Worm (Caenorhabditis elegans) whole organism, L2 larva: ENCODE data around the gene ZK1290.11.

ENCODE experiments used
- C34F6.9 ChIP-seq: fragments of 150-350 bp; optimal IDR thresholded peaks from 2 replicates; lab custom pipeline; 2014; ENCODE audit warnings: missing biosample characterization, missing genetic modification characterization
- F13H6.1 ChIP-seq: sonication (generic microtip); optimal IDR thresholded peaks from 2 replicates; lab custom pipeline; 2016; ENCODE audit warnings: missing genetic modification characterization, missing compliant biosample characterization
- R02D3.7 ChIP-seq: fragments of 150-350 bp; optimal IDR thresholded peaks from 2 replicates; lab custom pipeline; 2014; ENCODE audit warnings: missing biosample characterization, missing genetic modification characterization
- Y55F3AM.14 ChIP-seq: fragments of 200-800 bp; sonication (Bioruptor generic); optimal IDR thresholded peaks from 2 replicates; lab custom pipeline; 2018; ENCODE audit warnings: mild to moderate bottlenecking, missing genetic modification characterization, missing compliant biosample characterization
- ZK546.5 ChIP-seq: sonication (generic microtip); optimal IDR thresholded peaks from 2 replicates; lab custom pipeline; 2017; ENCODE audit warnings: missing biosample characterization, missing genetic modification characterization
- alr-1 ChIP-seq: fragments of 150-350 bp; optimal IDR thresholded peaks from 2 replicates; lab custom pipeline; 2014; ENCODE audit warnings: missing biosample characterization, missing genetic modification characterization
- aly-2 ChIP-seq: fragments of 150-350 bp; optimal IDR thresholded peaks from 2 replicates; lab custom pipeline; 2014; ENCODE audit warnings: missing biosample characterization, missing genetic modification characterization
- ama-1 ChIP-seq: fragments of 150-350 bp; optimal IDR thresholded peaks from 2 replicates; lab custom pipeline; 2018; ENCODE audit warnings: inconsistent platforms
- blmp-1 ChIP-seq: sonication (generic microtip); optimal IDR thresholded peaks from 2 replicates; lab custom pipeline; 2017; ENCODE audit warnings: missing genetic modification characterization, mild to moderate bottlenecking, missing compliant biosample characterization, antibody characterized with exemption, moderate library complexity; ENCODE audit not compliant: insufficient read depth
- ceh-16 ChIP-seq: fragments of 150-350 bp; optimal IDR thresholded peaks from 2 replicates; lab custom pipeline; 2014; ENCODE audit warnings: missing biosample characterization, missing genetic modification characterization
- ceh-82 ChIP-seq: fragments of 150-350 bp; optimal IDR thresholded peaks from 2 replicates; lab custom pipeline; 2014; ENCODE audit warnings: missing biosample characterization, missing genetic modification characterization
- crh-2 ChIP-seq: sonication (generic microtip); optimal IDR thresholded peaks from 2 replicates; lab custom pipeline; 2017; ENCODE audit warnings: missing biosample characterization, missing genetic modification characterization
- dmd-4 ChIP-seq: sonication (generic microtip); optimal IDR thresholded peaks from 2 replicates; lab custom pipeline; 2017; ENCODE audit warnings: missing biosample characterization, missing genetic modification characterization
- egl-27 ChIP-seq: sonication (generic microtip); optimal IDR thresholded peaks from 3 replicates; lab custom pipeline; 2017; ENCODE audit warnings: missing biosample characterization, missing genetic modification reagents, missing genetic modification characterization
- elt-1 ChIP-seq: fragments of 150-350 bp; optimal IDR thresholded peaks from 2 replicates; lab custom pipeline; 2014; ENCODE audit warnings: missing biosample characterization, missing genetic modification characterization
- elt-3 ChIP-seq: sonication (generic microtip); optimal IDR thresholded peaks from 2 replicates; lab custom pipeline; 2017; ENCODE audit warnings: missing biosample characterization, missing genetic modification characterization
- fos-1 ChIP-seq: fragments of 150-350 bp; optimal IDR thresholded peaks from 2 replicates; lab custom pipeline; 2014; ENCODE audit warnings: missing biosample characterization, missing genetic modification characterization
- gmeb-1 ChIP-seq: fragments of 150-350 bp; optimal IDR thresholded peaks from 2 replicates; lab custom pipeline; 2014; ENCODE audit warnings: missing biosample characterization, missing genetic modification characterization
- lin-11 ChIP-seq: fragments of 150-350 bp; sonication (generic microtip); optimal IDR thresholded peaks from 2 replicates; lab custom pipeline; 2014; ENCODE audit warnings: missing biosample characterization, missing genetic modification characterization, inconsistent platforms, mixed read lengths
- lin-13 ChIP-seq: fragments of 150-350 bp; optimal IDR thresholded peaks from 2 replicates; lab custom pipeline; 2014; ENCODE audit warnings: missing biosample characterization, missing genetic modification reagents, missing genetic modification characterization
- lin-39 ChIP-seq: fragments of 150-350 bp; optimal IDR thresholded peaks from 2 replicates; lab custom pipeline; 2014; ENCODE audit warnings: missing biosample characterization, missing genetic modification reagents, missing genetic modification characterization
- lsy-2 ChIP-seq, 2 experiments: fragments of 150-350 bp in 1 of 2; sonication (generic microtip) in 1 of 2; optimal IDR thresholded peaks; 2 replicates each; lab custom pipeline; 2014 to 2017; ENCODE audit warnings: missing biosample characterization in 2 of 2, missing genetic modification characterization in 2 of 2
- mab-5 ChIP-seq: fragments of 150-350 bp; optimal IDR thresholded peaks from 2 replicates; lab custom pipeline; 2014; ENCODE audit warnings: missing biosample characterization, missing genetic modification characterization
- mbf-1 ChIP-seq: sonication (generic microtip); optimal IDR thresholded peaks from 2 replicates; lab custom pipeline; 2017; ENCODE audit warnings: missing biosample characterization, missing genetic modification characterization
- mdl-1 ChIP-seq, 2 experiments: fragments of 150-350 bp in 1 of 2; sonication (generic microtip) in 1 of 2; optimal IDR thresholded peaks; 2 replicates each; lab custom pipeline; 2017; ENCODE audit warnings: missing biosample characterization in 2 of 2, missing genetic modification characterization in 2 of 2
- nhr-10 ChIP-seq: sonication (generic microtip); optimal IDR thresholded peaks from 2 replicates; lab custom pipeline; 2017; ENCODE audit warnings: missing biosample characterization, missing genetic modification characterization
- nhr-11 ChIP-seq: fragments of 150-350 bp; optimal IDR thresholded peaks from 2 replicates; lab custom pipeline; 2014; ENCODE audit warnings: missing biosample characterization, missing genetic modification characterization
- nhr-12 ChIP-seq: fragments of 150-350 bp; optimal IDR thresholded peaks from 2 replicates; lab custom pipeline; 2014; ENCODE audit warnings: missing biosample characterization, missing genetic modification characterization
- nhr-129 ChIP-seq: fragments of 150-350 bp; optimal IDR thresholded peaks from 2 replicates; lab custom pipeline; 2014; ENCODE audit warnings: missing biosample characterization, missing genetic modification characterization
- nhr-21 ChIP-seq: fragments of 150-350 bp; optimal IDR thresholded peaks from 2 replicates; lab custom pipeline; 2014; ENCODE audit warnings: missing biosample characterization, missing genetic modification characterization
- nhr-23 ChIP-seq: fragments of 150-350 bp; optimal IDR thresholded peaks from 2 replicates; lab custom pipeline; 2014; ENCODE audit warnings: missing biosample characterization, missing genetic modification reagents, missing genetic modification characterization
- nhr-237 ChIP-seq: fragments of 150-350 bp; optimal IDR thresholded peaks from 2 replicates; lab custom pipeline; 2014; ENCODE audit warnings: missing biosample characterization, missing genetic modification characterization
- nhr-25 ChIP-seq: fragments of 150-350 bp; sonication (generic microtip); optimal IDR thresholded peaks from 3 replicates; lab custom pipeline; 2014; ENCODE audit warnings: missing biosample characterization, missing genetic modification characterization
- nhr-6 ChIP-seq: fragments of 150-350 bp; optimal IDR thresholded peaks from 2 replicates; lab custom pipeline; 2014; ENCODE audit warnings: missing biosample characterization, missing genetic modification characterization
- nhr-77 ChIP-seq: fragments of 150-350 bp; optimal IDR thresholded peaks from 2 replicates; lab custom pipeline; 2014; ENCODE audit warnings: missing biosample characterization, missing genetic modification characterization
- peb-1 ChIP-seq: fragments of 150-350 bp; optimal IDR thresholded peaks from 2 replicates; lab custom pipeline; 2014; ENCODE audit warnings: missing biosample characterization, missing genetic modification characterization
- sem-4 ChIP-seq: fragments of 150-350 bp; optimal IDR thresholded peaks from 2 replicates; lab custom pipeline; 2014; ENCODE audit warnings: missing biosample characterization, missing genetic modification reagents, missing genetic modification characterization
- skn-1 ChIP-seq: sonication (generic microtip); optimal IDR thresholded peaks from 2 replicates; lab custom pipeline; 2017; ENCODE audit warnings: missing biosample characterization, missing genetic modification characterization
- sma-3 ChIP-seq: sonication (generic microtip); optimal IDR thresholded peaks from 2 replicates; lab custom pipeline; 2016; ENCODE audit warnings: missing genetic modification reagents, missing genetic modification characterization, missing compliant biosample characterization
- sma-9 ChIP-seq, 2 experiments: fragments of 150-350 bp in 1 of 2; sonication (generic microtip) in 1 of 2; optimal IDR thresholded peaks; 2 replicates each; lab custom pipeline; 2014 to 2016; ENCODE audit warnings: missing genetic modification characterization in 2 of 2, mild to moderate bottlenecking in 1 of 2, missing biosample characterization in 1 of 2, missing compliant biosample characterization in 1 of 2, missing genetic modification reagents in 1 of 2, moderate library complexity in 1 of 2
- snpc-4 ChIP-seq: fragments of 150-350 bp; optimal IDR thresholded peaks from 2 replicates; lab custom pipeline; 2014; ENCODE audit warnings: missing biosample characterization, missing genetic modification characterization
- unc-39 ChIP-seq: fragments of 150-350 bp; optimal IDR thresholded peaks from 2 replicates; lab custom pipeline; 2014; ENCODE audit warnings: missing biosample characterization, missing genetic modification characterization
- unc-55 ChIP-seq: fragments of 150-350 bp; sonication (generic microtip); optimal IDR thresholded peaks from 3 replicates; lab custom pipeline; 2014; ENCODE audit warnings: missing biosample characterization, missing genetic modification reagents, missing genetic modification characterization
- unc-62 ChIP-seq: fragments of 150-350 bp; optimal IDR thresholded peaks from 2 replicates; lab custom pipeline; 2014; ENCODE audit warnings: missing biosample characterization, missing genetic modification reagents, missing genetic modification characterization
- zag-1 ChIP-seq: fragments of 150-350 bp; optimal IDR thresholded peaks from 2 replicates; lab custom pipeline; 2014; ENCODE audit warnings: missing biosample characterization, missing genetic modification characterization
- ztf-1 ChIP-seq: fragments of 200-800 bp; sonication (Bioruptor generic); conservative IDR thresholded peaks from 2 replicates; pipeline ENCODE4 v1.3.6; 2022; ENCODE audit warnings: missing genetic modification characterization, missing compliant biosample characterization
- ztf-11 ChIP-seq: sonication (generic microtip); optimal IDR thresholded peaks from 2 replicates; lab custom pipeline; 2017; ENCODE audit warnings: missing biosample characterization, missing genetic modification characterization
- ztf-4 ChIP-seq: fragments of 150-350 bp; optimal IDR thresholded peaks from 2 replicates; lab custom pipeline; 2014; ENCODE audit warnings: missing biosample characterization, missing genetic modification characterization

ZK1290.11 gene

ce11 chrII:7594262-7594661, 32.9 kb upstream of the ZK1290.11 start:
- TF ChIP-seq sma-9 (GFP tag; optimal IDR thresholded peaks at IDR 0.05; lab: Kevin White, UChicago): peak; percentile 18
- TF ChIP-seq sma-9 (tag; optimal IDR thresholded peaks at IDR 0.05; lab: Kevin White, UChicago): no peak
- no peak for TF ChIP-seq crh-2 (tag; lab: Kevin White, UChicago)
- TF ChIP-seq, all 48 proteins: peak for 1

ce11 chrII:7593227-7593626, 31.8 kb upstream of the ZK1290.11 start:
- TF ChIP-seq fos-1 (tag; lab: Kevin White, UChicago) (no peak), skn-1 (tag; lab: Kevin White, UChicago) (no peak), elt-1 (no peak), Y55F3AM.14 (GFP tag; lab: Kevin White, UChicago) (no peak), C34F6.9 (peak; percentile 53), nhr-21 (tag; lab: Kevin White, UChicago) (no peak), alr-1 (tag; lab: Kevin White, UChicago) (no peak), lin-11 (tag; lab: Kevin White, UChicago) (peak; percentile 38), ama-1 (lab: Kevin White, UChicago) (no peak), ztf-1 (GFP tag; lab: Robert Waterston, UW) (no peak), lsy-2 (tag; optimal IDR thresholded peaks at IDR 0.05; lab: Kevin White, UChicago) (peak in 1 of 2 experiments; percentile 35), dmd-4 (no peak), mdl-1 (tag; optimal IDR thresholded peaks at IDR 0.05; lab: Kevin White, UChicago) (no peak), unc-62 (no peak), unc-55 (GFP tag; lab: Kevin White, UChicago) (peak; percentile 66), nhr-12 (tag; lab: Kevin White, UChicago) (no peak), blmp-1 (tag; lab: Kevin White, UChicago) (no peak), nhr-23 (tag; lab: Kevin White, UChicago) (no peak), F13H6.1 (tag; lab: Kevin White, UChicago) (peak; percentile 67), gmeb-1 (tag; lab: Kevin White, UChicago) (no peak), elt-3 (tag; lab: Kevin White, UChicago) (no peak), peb-1 (tag; lab: Kevin White, UChicago) (no peak), ztf-11 (tag; lab: Kevin White, UChicago) (no peak), crh-2 (tag; lab: Kevin White, UChicago) (no peak), egl-27 (no peak), nhr-10 (tag; lab: Kevin White, UChicago) (no peak), ceh-82 (tag; lab: Kevin White, UChicago) (no peak), ceh-16 (tag; lab: Kevin White, UChicago) (no peak), nhr-77 (tag; lab: Kevin White, UChicago) (no peak), mbf-1 (no peak), nhr-6 (tag; lab: Kevin White, UChicago) (no peak), lin-13 (GFP tag; lab: Kevin White, UChicago) (no peak), nhr-25 (tag; lab: Kevin White, UChicago) (no peak), R02D3.7 (no peak), unc-39 (tag; lab: Kevin White, UChicago) (no peak), sma-9 (GFP tag; optimal IDR thresholded peaks at IDR 0.05; lab: Kevin White, UChicago) (peak; percentile 22), sma-9 (tag; optimal IDR thresholded peaks at IDR 0.05; lab: Kevin White, UChicago) (no peak), zag-1 (tag; lab: Kevin White, UChicago) (peak; percentile 83), nhr-129 (peak; percentile 46), sem-4 (tag; lab: Kevin White, UChicago) (peak; percentile 21), ztf-4 (no peak), ZK546.5 (tag; lab: Kevin White, UChicago) (no peak), sma-3 (GFP tag; lab: Kevin White, UChicago) (no peak), aly-2 (tag; lab: Kevin White, UChicago) (no peak), nhr-11 (tag; lab: Kevin White, UChicago) (no peak), mab-5 (tag; lab: Kevin White, UChicago) (peak; percentile 6), nhr-237 (no peak), lin-39 (tag; lab: Kevin White, UChicago) (no peak), snpc-4 (tag; lab: Kevin White, UChicago) (no peak)
